Worm (Caenorhabditis elegans): ENCODE measurements around the gene tbh-1.
A peak's percentile ranks its signal among the peaks of the same experiment; 100 is the strongest.

ce11 chrX:15507830-15508347, 3.2 kb upstream of the tbh-1 start, which contains the start of gene zipt-7.2:
- no peak for TF ChIP-seq aptf-3 (GFP tag; IDR thresholded peaks at IDR 0.05)
- no peak for TF ChIP-seq egrh-3 (GFP tag; IDR thresholded peaks at IDR 0.05)
- TF ChIP-seq C17E4.6 (GFP tag; IDR thresholded peaks at IDR 0.05) = no peak
- no peak for TF ChIP-seq nfya-1 (tag; optimal IDR thresholded peaks at IDR 0.05; ENCODE audit: borderline replicate concordance, insufficient read depth)
- TF ChIP-seq ztf-26 (tag; optimal IDR thresholded peaks at IDR 0.05) = no peak
- no peak for TF ChIP-seq F49E8.2 (tag; optimal IDR thresholded peaks at IDR 0.05; ENCODE audit: insufficient read depth)
- TF ChIP-seq attf-5 (GFP tag; optimal IDR thresholded peaks at IDR 0.05) = peak; percentile 14
- no peak for TF ChIP-seq ama-1 (optimal IDR thresholded peaks at IDR 0.05)
- no peak for TF ChIP-seq ama-1 (GFP tag; optimal IDR thresholded peaks at IDR 0.05)
- TF ChIP-seq unc-130 (GFP tag; optimal IDR thresholded peaks at IDR 0.05) = no peak
- no peak for TF ChIP-seq unc-62 (GFP tag; optimal IDR thresholded peaks at IDR 0.05)
- TF ChIP-seq lin-54 (GFP tag; optimal IDR thresholded peaks at IDR 0.05) = no peak
- no peak for TF ChIP-seq bed-1 (GFP tag; IDR thresholded peaks at IDR 0.05)
- TF ChIP-seq cebp-2 (GFP tag; IDR thresholded peaks at IDR 0.05) = no peak
